Worm (Caenorhabditis elegans) whole organism, late embryonic: Measurements from ENCODE around the gene Y57G11C.14.

Experiments
- K02D7.2 ChIP-seq: sonication (generic microtip); optimal IDR thresholded peaks from 2 replicates; lab custom pipeline; 2017; ENCODE audit warnings: mild to moderate bottlenecking, missing genetic modification characterization, missing compliant biosample characterization
- K09A11.1 ChIP-seq: sonication (generic microtip); optimal IDR thresholded peaks from 2 replicates; lab custom pipeline; 2017; ENCODE audit warnings: antibody characterized with exemption, mild to moderate bottlenecking, missing genetic modification characterization, missing compliant biosample characterization; ENCODE audit not compliant: insufficient read depth
- T23F11.4 ChIP-seq: fragments of 200-800 bp; sonication (Bioruptor generic); optimal IDR thresholded peaks from 2 replicates; lab custom pipeline; 2018; ENCODE audit warnings: mild to moderate bottlenecking, missing genetic modification characterization, missing compliant biosample characterization
- Y22D7AL.16 ChIP-seq: sonication (generic microtip); optimal IDR thresholded peaks from 2 replicates; lab custom pipeline; 2016; ENCODE audit warnings: missing genetic modification characterization, missing compliant biosample characterization
- ahr-1 ChIP-seq: sonication (generic microtip); optimal IDR thresholded peaks from 2 replicates; lab custom pipeline; 2016; ENCODE audit warnings: missing genetic modification characterization, missing compliant biosample characterization
- ama-1 ChIP-seq: fragments of 150-350 bp; optimal IDR thresholded peaks from 2 replicates; lab custom pipeline; 2014
- ceh-18 ChIP-seq: sonication (generic microtip); optimal IDR thresholded peaks from 2 replicates; lab custom pipeline; 2016; ENCODE audit warnings: missing genetic modification characterization, missing compliant biosample characterization
- ceh-19 ChIP-seq: fragments of 200-800 bp; sonication (Bioruptor generic); optimal IDR thresholded peaks from 2 replicates; lab custom pipeline; 2018; ENCODE audit warnings: mild to moderate bottlenecking, missing genetic modification characterization, missing compliant biosample characterization
- ceh-2 ChIP-seq: sonication (generic microtip); optimal IDR thresholded peaks from 2 replicates; lab custom pipeline; 2016; ENCODE audit warnings: missing genotype, missing genetic modification characterization, missing compliant biosample characterization
- ceh-24 ChIP-seq: sonication (generic microtip); optimal IDR thresholded peaks from 2 replicates; lab custom pipeline; 2016; ENCODE audit warnings: mild to moderate bottlenecking, missing genetic modification characterization, missing compliant biosample characterization
- ceh-31 ChIP-seq: sonication (generic microtip); optimal IDR thresholded peaks from 2 replicates; lab custom pipeline; 2016; ENCODE audit warnings: missing genetic modification characterization, missing compliant biosample characterization
- ceh-34 ChIP-seq: sonication (generic microtip); optimal IDR thresholded peaks from 2 replicates; lab custom pipeline; 2016; ENCODE audit warnings: mild to moderate bottlenecking, missing genetic modification characterization, missing compliant biosample characterization
- ceh-45 ChIP-seq: fragments of 200-800 bp; sonication (Bioruptor generic); IDR thresholded peaks from 2 replicates; pipeline ENCODE4 v1.3.6; 2022; ENCODE audit warnings: missing genetic modification reagents, missing genetic modification characterization, missing compliant biosample characterization
- ceh-48 ChIP-seq: sonication (generic microtip); optimal IDR thresholded peaks from 2 replicates; lab custom pipeline; 2016; ENCODE audit warnings: missing genetic modification characterization, inconsistent platforms, missing compliant biosample characterization
- che-1 ChIP-seq: sonication (generic microtip); optimal IDR thresholded peaks from 2 replicates; lab custom pipeline; 2016; ENCODE audit warnings: mild to moderate bottlenecking, missing genetic modification characterization, missing compliant biosample characterization
- dve-1 ChIP-seq: sonication (generic microtip); optimal IDR thresholded peaks from 2 replicates; lab custom pipeline; 2017; ENCODE audit warnings: antibody characterized with exemption, mild to moderate bottlenecking, missing genetic modification characterization, missing compliant biosample characterization
- elt-4 ChIP-seq: sonication (generic microtip); optimal IDR thresholded peaks from 2 replicates; lab custom pipeline; 2016; ENCODE audit warnings: missing genetic modification characterization, missing compliant biosample characterization
- eyg-1 ChIP-seq: sonication (generic microtip); optimal IDR thresholded peaks from 2 replicates; lab custom pipeline; 2016; ENCODE audit warnings: missing genotype, missing genetic modification characterization, missing compliant biosample characterization
- fax-1 ChIP-seq: sonication (generic microtip); optimal IDR thresholded peaks from 2 replicates; lab custom pipeline; 2016; ENCODE audit warnings: missing genotype, missing genetic modification characterization, missing compliant biosample characterization
- fkh-10 ChIP-seq: fragments of 150-350 bp; optimal IDR thresholded peaks from 2 replicates; lab custom pipeline; 2014; ENCODE audit warnings: missing biosample characterization, missing genetic modification reagents, missing genetic modification characterization
- gmeb-2 ChIP-seq: sonication (generic microtip); optimal IDR thresholded peaks from 2 replicates; lab custom pipeline; 2016; ENCODE audit warnings: missing genetic modification characterization, inconsistent platforms, missing compliant biosample characterization
- hlh-15 ChIP-seq: sonication (generic microtip); optimal IDR thresholded peaks from 2 replicates; lab custom pipeline; 2016; ENCODE audit warnings: missing genetic modification characterization, missing compliant biosample characterization
- hlh-30 ChIP-seq: sonication (generic microtip); optimal IDR thresholded peaks from 2 replicates; lab custom pipeline; 2017; ENCODE audit warnings: antibody characterized with exemption, missing genetic modification characterization, missing compliant biosample characterization; ENCODE audit not compliant: insufficient read depth
- hlh-6 ChIP-seq: sonication (generic microtip); optimal IDR thresholded peaks from 2 replicates; lab custom pipeline; 2016; ENCODE audit warnings: missing genotype, missing genetic modification characterization, missing compliant biosample characterization
- hlh-8 ChIP-seq: sonication (generic microtip); optimal IDR thresholded peaks from 2 replicates; lab custom pipeline; 2016; ENCODE audit warnings: missing genotype, missing genetic modification characterization, missing compliant biosample characterization
- lim-6 ChIP-seq: sonication (generic microtip); optimal IDR thresholded peaks from 2 replicates; lab custom pipeline; 2016; ENCODE audit warnings: missing genetic modification characterization, missing compliant biosample characterization
- madf-2 ChIP-seq: sonication (generic microtip); optimal IDR thresholded peaks from 2 replicates; lab custom pipeline; 2017; ENCODE audit warnings: missing genetic modification characterization, missing compliant biosample characterization
- nfya-1 ChIP-seq: sonication (generic microtip); optimal IDR thresholded peaks from 2 replicates; lab custom pipeline; 2017; ENCODE audit warnings: missing genetic modification characterization, mild to moderate bottlenecking, missing compliant biosample characterization, antibody characterized with exemption, moderate library complexity
- nhr-11 ChIP-seq: fragments of 150-350 bp; optimal IDR thresholded peaks from 2 replicates; lab custom pipeline; 2014; ENCODE audit warnings: missing biosample characterization, missing genetic modification characterization
- nhr-232 ChIP-seq: sonication (generic microtip); optimal IDR thresholded peaks from 2 replicates; lab custom pipeline; 2016; ENCODE audit warnings: missing genetic modification characterization, missing compliant biosample characterization
- npax-4 ChIP-seq: sonication (generic microtip); optimal IDR thresholded peaks from 2 replicates; lab custom pipeline; 2016; ENCODE audit warnings: missing genetic modification characterization, missing compliant biosample characterization
- odd-2 ChIP-seq: sonication (generic microtip); optimal IDR thresholded peaks from 2 replicates; lab custom pipeline; 2017; ENCODE audit warnings: antibody characterized with exemption, mild to moderate bottlenecking, missing genetic modification characterization, missing compliant biosample characterization
- pat-9 ChIP-seq: fragments of 200-800 bp; sonication (Bioruptor generic); optimal IDR thresholded peaks from 2 replicates; lab custom pipeline; 2018; ENCODE audit warnings: mild to moderate bottlenecking, missing genetic modification characterization, moderate library complexity, missing compliant biosample characterization
- pax-1 ChIP-seq: fragments of 150-350 bp; optimal IDR thresholded peaks from 2 replicates; lab custom pipeline; 2014; ENCODE audit warnings: missing biosample characterization, missing genetic modification characterization
- pqm-1 ChIP-seq: sonication (generic microtip); optimal IDR thresholded peaks from 2 replicates; lab custom pipeline; 2016; ENCODE audit warnings: missing genetic modification characterization, missing compliant biosample characterization
- sdc-2 ChIP-seq: sonication (generic microtip); optimal IDR thresholded peaks from 2 replicates; lab custom pipeline; 2016; ENCODE audit warnings: missing genotype, missing genetic modification characterization, missing compliant biosample characterization
- sox-4 ChIP-seq: sonication (generic microtip); optimal IDR thresholded peaks from 2 replicates; lab custom pipeline; 2017; ENCODE audit warnings: mild to moderate bottlenecking, missing genetic modification characterization, inconsistent platforms, missing compliant biosample characterization
- tbx-2 ChIP-seq: sonication (generic microtip); optimal IDR thresholded peaks from 2 replicates; lab custom pipeline; 2016; ENCODE audit warnings: missing genetic modification characterization, missing compliant biosample characterization
- tbx-7 ChIP-seq: sonication (generic microtip); optimal IDR thresholded peaks from 2 replicates; lab custom pipeline; 2016; ENCODE audit warnings: missing genotype, missing genetic modification characterization, missing compliant biosample characterization
- ttx-3 ChIP-seq: sonication (generic microtip); optimal IDR thresholded peaks from 2 replicates; lab custom pipeline; 2016; ENCODE audit warnings: missing genetic modification reagents, missing genetic modification characterization, missing compliant biosample characterization
- unc-42 ChIP-seq: sonication (generic microtip); optimal IDR thresholded peaks from 2 replicates; lab custom pipeline; 2016; ENCODE audit warnings: missing genotype, missing genetic modification characterization, missing compliant biosample characterization
- unc-55 ChIP-seq: sonication (generic microtip); optimal IDR thresholded peaks from 2 replicates; lab custom pipeline; 2017; ENCODE audit warnings: missing biosample characterization, missing genetic modification reagents, missing genetic modification characterization
- zip-5 ChIP-seq: sonication (generic microtip); optimal IDR thresholded peaks from 2 replicates; lab custom pipeline; 2016; ENCODE audit warnings: missing genetic modification characterization, missing compliant biosample characterization
- ztf-16 ChIP-seq: sonication (generic microtip); optimal IDR thresholded peaks from 2 replicates; lab custom pipeline; 2017; ENCODE audit warnings: missing genetic modification characterization, missing compliant biosample characterization

Gene Y57G11C.14

DNA sequence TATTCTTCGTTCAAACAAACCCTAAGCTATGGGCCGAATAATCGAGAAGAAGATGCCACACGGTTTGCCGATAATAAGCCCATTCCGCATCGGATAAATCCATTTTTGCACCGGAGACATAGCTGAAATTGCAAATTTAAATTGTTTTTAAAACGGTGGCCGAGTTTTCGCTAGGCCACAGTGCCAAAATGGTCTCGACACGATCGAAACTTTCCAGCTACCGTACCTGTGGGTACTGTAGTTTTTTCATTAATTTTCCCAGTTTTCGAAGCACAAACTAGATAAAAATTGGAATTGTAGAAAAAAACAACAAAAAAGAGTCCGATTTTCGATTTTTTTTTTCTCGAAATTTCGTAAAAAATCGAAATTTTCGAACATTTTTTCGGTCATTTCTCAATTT is 29.1 kb downstream of the Y57G11C.14 start:
- TF ChIP-seq ceh-45 (GFP tag; lab: Robert Waterston, UW) (no peak), ahr-1 (tag; lab: Kevin White, UChicago) (no peak), lim-6 (no peak), eyg-1 (no peak), npax-4 (tag; lab: Kevin White, UChicago) (no peak), sdc-2 (tag; lab: Kevin White, UChicago) (no peak), Y22D7AL.16 (tag; lab: Kevin White, UChicago) (no peak), ceh-34 (no peak), pat-9 (tag; lab: Kevin White, UChicago) (no peak), madf-2 (no peak), ama-1 (no peak), ceh-18 (no peak), nhr-232 (tag; lab: Kevin White, UChicago) (no peak), hlh-30 (tag; lab: Kevin White, UChicago) (no peak), unc-55 (GFP tag; lab: Kevin White, UChicago) (no peak)

DNA sequence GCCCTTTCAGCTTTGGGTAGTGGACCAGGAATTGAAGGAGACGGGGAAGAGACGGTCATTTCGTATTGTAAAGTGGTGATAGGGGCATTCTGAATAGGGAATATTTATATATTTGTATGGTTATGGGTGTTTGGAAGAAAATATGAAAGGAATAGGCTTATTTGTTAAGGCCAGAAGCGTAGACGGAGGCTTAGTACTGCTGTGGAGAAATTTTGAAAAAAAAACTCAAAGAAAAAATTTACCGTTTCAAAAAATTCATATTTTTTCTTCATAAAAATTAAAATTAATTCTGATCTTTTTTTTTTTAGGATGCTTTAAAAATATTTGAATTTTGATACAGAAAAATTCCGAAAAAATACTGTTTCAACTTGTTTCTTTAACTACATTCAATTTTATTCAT is 29.9 kb downstream of the Y57G11C.14 start, which contains the start of gene hhat-2:
Gene hhat-2 (minus strand): TSS at position 101 of the 400 bp plus-strand sequence.
- TF ChIP-seq pax-1 (no peak), unc-55 (GFP tag; lab: Kevin White, UChicago) (no peak), dve-1 (tag; lab: Kevin White, UChicago) (no peak), ahr-1 (tag; lab: Kevin White, UChicago) (no peak)
- TF ChIP-seq, all 69 proteins: peak for 0

DNA sequence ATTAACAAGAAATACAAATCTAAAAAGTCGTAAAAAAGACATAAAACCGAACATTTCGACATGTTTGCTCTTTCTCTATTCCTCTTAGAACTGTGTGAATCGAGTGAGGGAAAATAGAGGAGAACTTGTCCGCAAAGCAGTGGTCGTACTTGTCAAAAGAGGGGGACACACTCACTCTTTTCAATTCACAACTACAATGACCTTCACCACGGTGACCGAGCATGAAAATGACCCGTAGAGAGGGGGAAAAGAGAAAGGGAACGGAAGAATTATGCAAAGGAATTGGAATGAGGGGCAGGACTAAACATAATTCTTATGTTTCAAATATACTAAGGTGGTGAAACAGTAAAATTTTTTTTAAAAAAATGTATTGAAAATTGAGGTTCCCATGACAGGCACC is 34.4 kb downstream of the Y57G11C.14 start:
- TF ChIP-seq nfya-1 (peak; percentile 13), pax-1 (peak; percentile 70), odd-2 (no peak), nhr-11 (tag; lab: Kevin White, UChicago) (no peak), hlh-6 (tag; lab: Kevin White, UChicago) (no peak), sox-4 (tag; lab: Kevin White, UChicago) (no peak), ceh-31 (peak; percentile 21), che-1 (no peak), nhr-232 (tag; lab: Kevin White, UChicago) (no peak), ceh-19 (no peak), unc-42 (tag; lab: Kevin White, UChicago) (no peak), tbx-7 (tag; lab: Kevin White, UChicago) (no peak), unc-55 (GFP tag; lab: Kevin White, UChicago) (no peak), hlh-8 (tag; lab: Kevin White, UChicago) (no peak)

DNA sequence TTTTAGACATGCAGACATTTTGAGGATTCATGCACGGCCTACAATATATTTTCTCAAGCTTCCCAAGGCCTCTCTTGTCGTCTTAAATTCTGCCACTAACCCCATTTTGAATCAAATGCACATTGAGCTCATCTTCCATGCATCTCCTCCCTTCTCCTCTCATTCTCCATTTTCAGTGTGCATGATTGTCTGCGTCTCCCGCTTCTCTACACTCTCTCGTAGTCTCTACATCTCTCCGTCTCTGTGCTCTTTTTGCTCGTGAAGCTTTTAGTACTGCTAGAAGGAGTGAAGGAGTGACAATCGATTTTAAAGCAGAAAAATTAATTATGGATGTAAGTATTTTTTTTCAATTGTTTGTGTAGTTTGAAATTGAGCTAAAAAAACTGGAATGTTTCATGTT is 37.8 kb downstream of the Y57G11C.14 start, which contains the start of gene Y57G11C.22:
Gene Y57G11C.22 (plus strand): TSS at position 327 of the 400 bp plus-strand sequence.
- TF ChIP-seq nfya-1 (peak; percentile 11), hlh-8 (tag; lab: Kevin White, UChicago) (no peak), ceh-31 (peak; percentile 35), unc-42 (tag; lab: Kevin White, UChicago) (peak; percentile 37), sox-4 (tag; lab: Kevin White, UChicago) (no peak), unc-55 (GFP tag; lab: Kevin White, UChicago) (peak; percentile 23), ceh-2 (tag; lab: Kevin White, UChicago) (no peak)

DNA sequence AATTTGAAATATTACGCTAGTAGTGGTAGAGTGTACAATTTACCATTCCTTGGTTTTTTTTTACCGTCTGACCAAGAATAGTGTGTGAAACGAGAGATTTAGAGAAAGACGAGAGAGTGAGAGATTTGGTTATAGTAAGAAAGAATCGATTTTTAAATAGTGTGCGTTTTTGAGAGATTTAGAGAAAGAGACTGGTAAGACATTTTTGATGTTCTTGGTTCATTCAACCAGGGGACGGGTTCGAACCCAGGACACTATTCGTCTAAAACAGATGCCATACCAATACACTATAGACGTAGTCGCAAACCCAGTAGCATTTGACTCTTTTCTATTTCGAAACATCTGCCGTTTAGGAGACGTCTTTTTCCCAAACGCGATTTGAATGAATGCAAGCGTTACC is 39.0 kb downstream of the Y57G11C.14 start:
- TF ChIP-seq elt-4, result no peak
- TF ChIP-seq ceh-24 (tag; lab: Kevin White, UChicago), result no peak
- TF ChIP-seq gmeb-2 (tag; lab: Kevin White, UChicago), result peak; percentile 79
- TF ChIP-seq fax-1 (tag; lab: Kevin White, UChicago), result peak; percentile 49
- no peak for TF ChIP-seq fkh-10 (GFP tag; lab: Kevin White, UChicago)
- TF ChIP-seq hlh-15, result peak; percentile 30
- TF ChIP-seq T23F11.4 (GFP tag; lab: Kevin White, UChicago), result peak; percentile 68
- TF ChIP-seq ceh-31, result peak; percentile 62
- peak; percentile 40 for TF ChIP-seq zip-5 (tag; lab: Kevin White, UChicago)
- peak; percentile 78 for TF ChIP-seq Y22D7AL.16 (tag; lab: Kevin White, UChicago)
- TF ChIP-seq nfya-1, result peak; percentile 34
- peak; percentile 66 for TF ChIP-seq ztf-16 (tag; lab: Kevin White, UChicago)
- TF ChIP-seq tbx-2, result peak; percentile 76
- peak; percentile 79 for TF ChIP-seq pat-9 (tag; lab: Kevin White, UChicago)
- TF ChIP-seq pqm-1, result peak; percentile 24
- peak; percentile 14 for TF ChIP-seq hlh-30 (tag; lab: Kevin White, UChicago)
- peak; percentile 82 for TF ChIP-seq ceh-48 (tag; lab: Kevin White, UChicago)
- TF ChIP-seq K02D7.2 (tag; lab: Kevin White, UChicago), result peak; percentile 41
- peak; percentile 72 for TF ChIP-seq sox-4 (tag; lab: Kevin White, UChicago)
- no peak for TF ChIP-seq unc-55 (GFP tag; lab: Kevin White, UChicago)
- peak; percentile 56 for TF ChIP-seq ttx-3 (tag; lab: Kevin White, UChicago)
- TF ChIP-seq ceh-2 (tag; lab: Kevin White, UChicago), result peak; percentile 55
- TF ChIP-seq ceh-45 (GFP tag; lab: Robert Waterston, UW), result peak; percentile 75
- TF ChIP-seq K09A11.1 (tag; lab: Kevin White, UChicago), result peak; percentile 22
- peak; percentile 29 for TF ChIP-seq ahr-1 (tag; lab: Kevin White, UChicago)
